Worm (Caenorhabditis elegans) whole organism, mixed stage, embryonic: ENCODE data around the gene C18G1.8.

Experiments used
- blmp-1 ChIP-seq: fragments of 150-350 bp; optimal IDR thresholded peaks from 2 replicates; lab custom pipeline; 2014; ENCODE audit warnings: missing biosample characterization, missing genetic modification characterization
- ces-1 ChIP-seq: fragments of 150-350 bp; optimal IDR thresholded peaks from 2 replicates; lab custom pipeline; 2014; ENCODE audit warnings: missing biosample characterization, missing genetic modification reagents, missing genetic modification characterization
- ham-2 ChIP-seq: fragments of 200-800 bp; sonication (Bioruptor generic); optimal IDR thresholded peaks from 2 replicates; lab custom pipeline; 2018; ENCODE audit warnings: mild to moderate bottlenecking, missing genetic modification characterization, missing compliant biosample characterization
- mls-2 ChIP-seq: sonication (generic microtip); optimal IDR thresholded peaks from 2 replicates; lab custom pipeline; 2016; ENCODE audit warnings: mild to moderate bottlenecking, missing genetic modification characterization, moderate library complexity, missing compliant biosample characterization
- nhr-2 ChIP-seq: fragments of 150-350 bp; optimal IDR thresholded peaks from 2 replicates; lab custom pipeline; 2014; ENCODE audit warnings: missing biosample characterization, missing genetic modification characterization
- nhr-237 ChIP-seq: fragments of 150-350 bp; optimal IDR thresholded peaks from 2 replicates; lab custom pipeline; 2014; ENCODE audit warnings: missing biosample characterization, missing genetic modification characterization
- nhr-76 ChIP-seq: sonication (generic microtip); optimal IDR thresholded peaks from 2 replicates; lab custom pipeline; 2017; ENCODE audit warnings: missing biosample characterization, missing genetic modification characterization
- pha-4 ChIP-seq: fragments of 150-350 bp; optimal IDR thresholded peaks from 2 replicates; lab custom pipeline; 2018; ENCODE audit warnings: missing biosample characterization, missing genetic modification reagents, missing genetic modification characterization
- snpc-4 ChIP-seq: fragments of 150-350 bp; optimal IDR thresholded peaks from 2 replicates; lab custom pipeline; 2014; ENCODE audit warnings: missing biosample characterization, missing genetic modification characterization
- zip-8 ChIP-seq: fragments of 150-350 bp; optimal IDR thresholded peaks from 2 replicates; lab custom pipeline; 2014; ENCODE audit warnings: missing biosample characterization, missing genetic modification characterization
- ztf-11 ChIP-seq: fragments of 150-350 bp; optimal IDR thresholded peaks from 2 replicates; lab custom pipeline; 2014; ENCODE audit warnings: missing biosample characterization, missing genetic modification characterization

DNA sequence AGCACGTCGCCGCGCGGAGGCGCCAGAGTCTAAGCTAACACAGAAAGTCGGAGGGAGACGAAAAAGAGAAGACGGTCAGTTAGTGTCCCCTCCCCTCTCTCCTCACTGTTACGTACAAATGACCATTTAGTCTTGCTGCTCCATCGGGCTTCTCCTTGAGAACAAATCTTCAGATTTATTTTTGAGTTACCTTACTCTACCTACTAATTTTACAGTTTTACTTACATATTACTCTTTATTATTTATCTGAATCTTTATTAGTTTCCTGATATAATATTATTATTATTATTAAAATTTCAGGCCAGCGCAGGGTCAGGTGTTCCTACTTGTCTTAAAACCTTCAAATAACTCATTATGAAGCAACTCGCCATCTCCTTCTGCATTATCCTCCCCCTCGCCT is 34.4 kb upstream of the C18G1.8 start, which contains the start of gene R02F11.1:
- no peak for TF ChIP-seq zip-8
- no peak for TF ChIP-seq pha-4
- no peak for TF ChIP-seq ham-2 (GFP tag; lab: Kevin White, UChicago)
- TF ChIP-seq nhr-237 (tag; lab: Kevin White, UChicago), result no peak
- no peak for TF ChIP-seq mls-2 (tag; lab: Kevin White, UChicago)
- no peak for TF ChIP-seq nhr-76 (tag; lab: Kevin White, UChicago)
- TF ChIP-seq ztf-11 (tag; lab: Kevin White, UChicago), result no peak
- no peak for TF ChIP-seq blmp-1 (tag; lab: Kevin White, UChicago)
- no peak for TF ChIP-seq nhr-2
- no peak for TF ChIP-seq ces-1 (GFP tag; lab: Kevin White, UChicago)
- no peak for TF ChIP-seq snpc-4
